Worm (Caenorhabditis elegans) whole organism, early embryonic: ENCODE results near the gene F36F12.3.

Experiments used
- B0310.2 ChIP-seq: sonication (generic microtip); optimal IDR thresholded peaks from 2 replicates; lab custom pipeline; 2016; ENCODE audit warnings: mild to moderate bottlenecking, missing genetic modification characterization, missing compliant biosample characterization
- F13C5.2 ChIP-seq: sonication (generic microtip); optimal IDR thresholded peaks from 2 replicates; lab custom pipeline; 2017; ENCODE audit warnings: mild to moderate bottlenecking, missing genetic modification characterization, inconsistent platforms, missing compliant biosample characterization
- aly-1 ChIP-seq: sonication (generic microtip); optimal IDR thresholded peaks from 2 replicates; lab custom pipeline; 2016; ENCODE audit warnings: missing genetic modification characterization, missing compliant biosample characterization
- ama-1 ChIP-seq: fragments of 150-350 bp; optimal IDR thresholded peaks from 2 replicates; lab custom pipeline; 2014
- ceh-13 ChIP-seq: fragments of 200-800 bp; sonication (Bioruptor generic); optimal IDR thresholded peaks from 2 replicates; lab custom pipeline; 2018; ENCODE audit warnings: mild to moderate bottlenecking, missing genetic modification characterization, missing compliant biosample characterization
- ceh-36 ChIP-seq: sonication (generic microtip); optimal IDR thresholded peaks from 2 replicates; lab custom pipeline; 2016; ENCODE audit warnings: missing genetic modification characterization, inconsistent platforms, missing compliant biosample characterization
- ets-7 ChIP-seq: sonication (generic microtip); optimal IDR thresholded peaks from 2 replicates; lab custom pipeline; 2016; ENCODE audit warnings: missing genotype, missing genetic modification characterization, missing compliant biosample characterization
- flt-1 ChIP-seq: fragments of 200-800 bp; sonication (Bioruptor generic); IDR thresholded peaks from 2 replicates; pipeline ENCODE4 v1.3.6; 2022; ENCODE audit warnings: missing genetic modification characterization, missing compliant biosample characterization
- hmbx-1 ChIP-seq: sonication (generic microtip); optimal IDR thresholded peaks from 2 replicates; lab custom pipeline; 2016; ENCODE audit warnings: mild to moderate bottlenecking, missing genetic modification characterization, missing compliant biosample characterization
- hmg-4 ChIP-seq: fragments of 200-800 bp; sonication (Bioruptor generic); optimal IDR thresholded peaks from 2 replicates; lab custom pipeline; 2018; ENCODE audit warnings: mild to moderate bottlenecking, missing genetic modification characterization, missing compliant biosample characterization
- hnd-1 ChIP-seq: sonication (generic microtip); optimal IDR thresholded peaks from 2 replicates; lab custom pipeline; 2016; ENCODE audit warnings: missing genetic modification characterization, missing compliant biosample characterization
- pes-1 ChIP-seq: fragments of 200-800 bp; sonication (Bioruptor generic); IDR thresholded peaks from 2 replicates; pipeline ENCODE4 v1.3.6; 2022; ENCODE audit warnings: missing genetic modification reagents, missing genetic modification characterization, missing compliant biosample characterization
- scrt-1 ChIP-seq: fragments of 200-800 bp; sonication (Bioruptor generic); IDR thresholded peaks from 2 replicates; pipeline ENCODE4 v1.3.6; 2022; ENCODE audit warnings: missing genetic modification characterization, missing compliant biosample characterization
- sea-1 ChIP-seq: fragments of 200-800 bp; sonication (Bioruptor generic); conservative IDR thresholded peaks from 2 replicates; pipeline ENCODE4 v1.3.6; 2022; ENCODE audit warnings: missing genetic modification characterization, missing compliant biosample characterization
- tbx-11 ChIP-seq: fragments of 200-800 bp; sonication (Bioruptor generic); IDR thresholded peaks from 2 replicates; pipeline ENCODE4 v1.3.6; 2022; ENCODE audit warnings: missing genetic modification characterization, missing compliant biosample characterization
- tbx-37 ChIP-seq: fragments of 200-800 bp; sonication (Bioruptor generic); conservative IDR thresholded peaks from 2 replicates; pipeline ENCODE4 v1.3.6; 2022; ENCODE audit warnings: missing genetic modification reagents, missing genetic modification characterization, missing compliant biosample characterization
- tra-4 ChIP-seq: sonication (generic microtip); optimal IDR thresholded peaks from 2 replicates; lab custom pipeline; 2017; ENCODE audit warnings: missing genetic modification characterization, missing compliant biosample characterization

The F36F12.3 gene

ce11 chrV:2085745-2086267 lies at the start of gene F36F12.3:
Gene F36F12.3, plus strand, starts transcription at chrV:2085795.
- TF ChIP-seq scrt-1, result 0 out of 2 replicates have a peak, but pooled peaks have one; percentile 11

DNA sequence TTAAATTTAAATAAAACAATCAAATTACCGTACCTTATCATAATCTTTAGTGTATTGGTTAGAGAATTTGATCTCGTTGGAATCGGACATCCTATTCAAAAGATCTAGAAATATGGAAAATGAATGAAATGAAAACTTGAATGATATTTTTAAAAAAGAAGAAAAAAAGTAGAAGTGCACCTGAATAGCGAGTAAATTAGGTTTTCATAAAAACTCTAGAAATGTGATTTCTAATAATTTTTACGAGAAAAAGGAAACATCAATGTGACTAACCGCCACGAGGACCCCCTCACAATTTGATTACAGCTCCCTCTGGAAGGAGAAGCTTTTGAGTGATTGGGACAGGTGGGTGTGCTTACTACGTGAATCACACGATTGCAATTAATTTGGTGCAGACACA lies 39.6 kb upstream of the F36F12.3 start, which contains the start of gene Y40B10A.5:
TSS of gene Y40B10A.5 (minus strand) at position 101 of the 400 bp plus-strand sequence.
- no peak for TF ChIP-seq tbx-11 (GFP tag; lab: Robert Waterston, UW)
- TF ChIP-seq ceh-13, result no peak
- TF ChIP-seq ets-7 (tag; lab: Kevin White, UChicago), result no peak

DNA sequence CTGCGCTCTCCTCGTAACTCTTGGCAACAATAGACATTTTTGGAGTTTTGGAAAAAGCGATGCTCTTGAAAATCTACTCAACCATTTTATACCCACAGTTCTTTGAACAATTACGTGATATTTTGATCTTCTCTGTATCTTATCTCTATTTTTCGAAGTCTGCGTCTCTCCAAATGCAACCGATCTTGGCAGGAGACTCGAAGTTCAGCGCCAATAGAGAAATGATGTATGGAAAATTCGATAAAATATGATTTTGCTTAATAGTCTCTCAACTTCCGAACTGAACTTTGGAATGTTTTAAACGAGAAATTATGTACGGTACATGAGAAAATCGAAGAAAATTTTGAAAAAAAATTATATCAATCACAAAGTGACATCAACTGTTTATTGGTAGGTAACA lies 35.5 kb upstream of the F36F12.3 start, which contains the start of gene comt-4:
TSS of gene comt-4 (minus strand) at position 50 of the 400 bp plus-strand sequence.
- TF ChIP-seq pes-1 (no peak), ceh-36 (tag; lab: Kevin White, UChicago) (no peak), tra-4 (no peak), tbx-37 (GFP tag; lab: Robert Waterston, UW) (no peak), ets-7 (tag; lab: Kevin White, UChicago) (no peak), B0310.2 (tag; lab: Kevin White, UChicago) (no peak), aly-1 (tag; lab: Kevin White, UChicago) (no peak), tbx-11 (GFP tag; lab: Robert Waterston, UW) (no peak), hnd-1 (no peak), sea-1 (GFP tag; lab: Robert Waterston, UW) (no peak), scrt-1 (no peak), ama-1 (lab: Kevin White, UChicago) (no peak), hmg-4 (GFP tag; lab: Kevin White, UChicago) (no peak)

ce11 chrV:2050790-2051189 lies 34.8 kb upstream of the F36F12.3 start:
- no peak for TF ChIP-seq aly-1 (tag; lab: Kevin White, UChicago)
- TF ChIP-seq tbx-37 (GFP tag; lab: Robert Waterston, UW), result no peak
- TF ChIP-seq scrt-1, result 0 out of 2 replicates have a peak, but pooled peaks have one; percentile 48
- TF ChIP-seq ets-7 (tag; lab: Kevin White, UChicago), result no peak
- no peak for TF ChIP-seq ceh-13

- TF ChIP-seq B0310.2 (tag; lab: Kevin White, UChicago) (no peak), sea-1 (GFP tag; lab: Robert Waterston, UW) (no peak), tra-4 (no peak), pes-1 (no peak), hmbx-1 (tag; lab: Kevin White, UChicago) (no peak), aly-1 (tag; lab: Kevin White, UChicago) (no peak), F13C5.2 (no peak)
Observed at ce11 chrV:2051507-2051906, 34.1 kb upstream of the F36F12.3 start, which contains the start of gene Y40B10A.11. Gene Y40B10A.11, minus strand, starts transcription at chrV:2051607.

ce11 chrV:2053509-2053908 lies 32.1 kb upstream of the F36F12.3 start, which contains the start of gene comt-5:
Gene comt-5, minus strand, starts transcription at chrV:2053609.
- TF ChIP-seq ceh-13, result no peak
- no peak for TF ChIP-seq ama-1 (lab: Kevin White, UChicago)
- TF ChIP-seq scrt-1, result no peak
- no peak for TF ChIP-seq hmbx-1 (tag; lab: Kevin White, UChicago)
- TF ChIP-seq B0310.2 (tag; lab: Kevin White, UChicago), result no peak
- TF ChIP-seq ceh-36 (tag; lab: Kevin White, UChicago), result no peak
- TF ChIP-seq aly-1 (tag; lab: Kevin White, UChicago), result no peak
- no peak for TF ChIP-seq tbx-37 (GFP tag; lab: Robert Waterston, UW)
- no peak for TF ChIP-seq flt-1 (GFP tag; lab: Robert Waterston, UW)
- TF ChIP-seq sea-1 (GFP tag; lab: Robert Waterston, UW), result no peak
- no peak for TF ChIP-seq tbx-11 (GFP tag; lab: Robert Waterston, UW)
- TF ChIP-seq pes-1, result no peak
- TF ChIP-seq hmg-4 (GFP tag; lab: Kevin White, UChicago), result no peak
- no peak for TF ChIP-seq tra-4
- TF ChIP-seq ets-7 (tag; lab: Kevin White, UChicago), result no peak
- no peak for TF ChIP-seq hnd-1

ce11 chrV:2054254-2054653 lies 31.3 kb upstream of the F36F12.3 start:
- no peak for TF ChIP-seq pes-1
- no peak for TF ChIP-seq ama-1 (lab: Kevin White, UChicago)
- no peak for TF ChIP-seq aly-1 (tag; lab: Kevin White, UChicago)
- no peak for TF ChIP-seq scrt-1
- no peak for TF ChIP-seq tbx-11 (GFP tag; lab: Robert Waterston, UW)
- TF ChIP-seq ceh-36 (tag; lab: Kevin White, UChicago), result no peak
- TF ChIP-seq hnd-1, result no peak
- TF ChIP-seq sea-1 (GFP tag; lab: Robert Waterston, UW), result no peak
- TF ChIP-seq B0310.2 (tag; lab: Kevin White, UChicago), result no peak
- TF ChIP-seq tra-4, result no peak
- no peak for TF ChIP-seq ceh-13
- TF ChIP-seq tbx-37 (GFP tag; lab: Robert Waterston, UW), result no peak
- no peak for TF ChIP-seq hmg-4 (GFP tag; lab: Kevin White, UChicago)
- TF ChIP-seq hmbx-1 (tag; lab: Kevin White, UChicago), result no peak
- no peak for TF ChIP-seq flt-1 (GFP tag; lab: Robert Waterston, UW)
- no peak for TF ChIP-seq ets-7 (tag; lab: Kevin White, UChicago)
- no peak for TF ChIP-seq F13C5.2

DNA sequence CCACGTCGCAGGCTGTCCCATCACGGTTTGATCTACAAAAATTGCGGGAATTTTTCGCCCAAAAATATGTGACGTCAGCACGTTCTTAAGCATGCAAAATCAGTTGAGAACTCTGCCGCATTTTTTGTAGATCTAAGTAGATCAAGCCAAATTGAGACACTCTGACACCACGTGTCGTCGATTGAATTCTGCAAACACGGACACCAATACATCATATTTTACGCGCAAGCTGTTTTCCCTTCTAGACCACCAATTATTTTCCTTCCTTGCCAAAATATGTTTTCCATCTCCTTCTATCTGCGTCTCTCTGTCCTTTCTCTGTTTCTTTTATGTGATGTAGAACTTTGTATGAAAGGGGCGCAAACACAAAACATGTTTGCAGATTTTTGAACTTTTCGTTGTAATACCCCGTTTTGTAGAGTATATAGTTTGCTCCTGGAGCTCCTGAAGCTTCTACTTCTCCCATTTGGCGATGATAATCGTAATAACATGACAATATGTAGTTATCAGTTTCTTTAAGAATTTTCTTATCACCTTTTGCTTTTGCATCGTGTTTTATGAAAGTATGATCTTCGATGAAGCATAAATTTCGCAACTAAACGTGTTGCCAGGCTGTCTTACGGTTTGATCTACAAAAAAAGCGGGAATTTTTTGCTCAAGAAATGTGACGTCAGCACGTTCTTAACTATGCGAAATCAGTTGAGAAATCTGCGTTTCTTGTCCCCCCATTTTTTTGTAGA lies 29.7 kb upstream of the F36F12.3 start:
- TF ChIP-seq sea-1 (GFP tag; lab: Robert Waterston, UW) (no peak), B0310.2 (tag; lab: Kevin White, UChicago) (no peak), pes-1 (no peak), scrt-1 (no peak), flt-1 (GFP tag; lab: Robert Waterston, UW) (no peak), F13C5.2 (no peak), ama-1 (lab: Kevin White, UChicago) (no peak), hnd-1 (no peak), ets-7 (tag; lab: Kevin White, UChicago) (no peak), ceh-36 (tag; lab: Kevin White, UChicago) (no peak), tbx-11 (GFP tag; lab: Robert Waterston, UW) (no peak), ceh-13 (no peak), aly-1 (tag; lab: Kevin White, UChicago) (no peak), tra-4 (no peak), tbx-37 (GFP tag; lab: Robert Waterston, UW) (no peak), hmg-4 (GFP tag; lab: Kevin White, UChicago) (no peak), hmbx-1 (tag; lab: Kevin White, UChicago) (no peak)
